Worm (Caenorhabditis elegans): ENCODE measurements around the gene srv-13.

DNA sequence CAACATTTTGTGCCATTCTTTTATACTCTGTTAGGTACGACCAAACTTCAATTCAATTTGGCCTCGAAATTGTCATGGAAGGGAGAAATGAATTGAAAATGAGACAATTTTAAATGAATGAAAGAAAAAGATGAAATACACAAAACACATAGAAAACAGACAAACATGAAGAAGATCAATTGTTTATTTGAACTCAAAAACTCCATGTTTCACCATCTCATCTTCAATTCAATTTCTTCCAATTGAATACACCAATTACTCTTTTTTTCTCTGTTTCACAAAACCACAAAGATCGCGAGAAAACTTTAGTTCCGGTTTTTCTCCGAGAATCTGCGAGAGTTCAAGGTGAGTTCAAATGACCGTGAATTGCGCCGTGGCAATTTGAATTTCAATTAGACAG is 22.3 kb downstream of the srv-13 start:
- TF ChIP-seq ztf-23 (GFP tag; IDR thresholded peaks at IDR 0.05) (no peak), tab-1 (GFP tag; IDR thresholded peaks at IDR 0.05) (no peak), flt-1 (GFP tag; IDR thresholded peaks at IDR 0.05) (no peak), cog-1 (tag; optimal IDR thresholded peaks at IDR 0.05) (no peak)
